Worm (Caenorhabditis elegans) whole organism, L1 larva: Measurements from ENCODE around the gene K08H2.3.

Experiments
- C04F5.9 ChIP-seq: sonication (generic microtip); optimal IDR thresholded peaks from 2 replicates; lab custom pipeline; 2016; ENCODE audit warnings: missing genetic modification characterization, missing compliant biosample characterization
- C16A3.4 ChIP-seq: fragments of 150-350 bp; optimal IDR thresholded peaks from 2 replicates; lab custom pipeline; 2014; ENCODE audit warnings: missing biosample characterization, missing genetic modification characterization
- Y116A8C.19 ChIP-seq: sonication (generic microtip); optimal IDR thresholded peaks from 2 replicates; lab custom pipeline; 2016; ENCODE audit warnings: missing compliant biosample characterization, missing genetic modification characterization, borderline replicate concordance
- aly-2 ChIP-seq: fragments of 150-350 bp; optimal IDR thresholded peaks from 2 replicates; lab custom pipeline; 2014; ENCODE audit warnings: missing biosample characterization, missing genetic modification characterization
- ama-1 ChIP-seq: fragments of 150-350 bp; optimal IDR thresholded peaks from 2 replicates; lab custom pipeline; 2014
- blmp-1 ChIP-seq: fragments of 150-350 bp; optimal IDR thresholded peaks from 2 replicates; lab custom pipeline; 2014; ENCODE audit warnings: missing biosample characterization, missing genetic modification characterization
- ceh-8 ChIP-seq: fragments of 200-800 bp; sonication (Bioruptor generic); optimal IDR thresholded peaks from 2 replicates; lab custom pipeline; 2018; ENCODE audit warnings: mild to moderate bottlenecking, missing genetic modification characterization, moderate library complexity, missing compliant biosample characterization
- ceh-82 ChIP-seq, 3 experiments: fragments of 150-350 bp in 1 of 3; sonication (generic microtip) in 2 of 3; optimal IDR thresholded peaks; 2 replicates each; lab custom pipeline; 2014 to 2017; ENCODE audit warnings: missing biosample characterization in 3 of 3, missing genetic modification characterization in 3 of 3
- ceh-90 ChIP-seq: sonication (generic microtip); optimal IDR thresholded peaks from 2 replicates; lab custom pipeline; 2016; ENCODE audit warnings: missing genetic modification characterization, missing compliant biosample characterization
- dsc-1 ChIP-seq: sonication (generic microtip); optimal IDR thresholded peaks from 2 replicates; lab custom pipeline; 2016; ENCODE audit warnings: mild to moderate bottlenecking, missing genetic modification characterization, missing compliant biosample characterization
- efl-1 ChIP-seq, 4 experiments: fragments of 150-350 bp; optimal IDR thresholded peaks in 3 of 4; peaks in 1 of 4; 1 replicate in 1 of 4; 2 replicates in 3 of 4; lab custom pipeline; 2014; ENCODE audit warnings: missing biosample characterization in 2 of 4, missing genetic modification characterization in 2 of 4, missing genetic modification reagents in 2 of 4
- efl-3 ChIP-seq: fragments of 200-800 bp; sonication (Bioruptor generic); optimal IDR thresholded peaks from 2 replicates; lab custom pipeline; 2018; ENCODE audit warnings: mild to moderate bottlenecking, missing genetic modification characterization, missing compliant biosample characterization
- egl-27 ChIP-seq, 2 experiments: fragments of 150-350 bp in 1 of 2; sonication (generic microtip); optimal IDR thresholded peaks; 3 replicates each; lab custom pipeline; 2017 to 2018; ENCODE audit warnings: missing biosample characterization in 2 of 2, missing genetic modification characterization in 2 of 2, missing genetic modification reagents in 2 of 2
- elt-3 ChIP-seq, 6 experiments: fragments of 150-350 bp in 1 of 6; sonication (generic microtip); optimal IDR thresholded peaks; 2 replicates each; lab custom pipeline; 2017 to 2018; ENCODE audit warnings: missing biosample characterization in 6 of 6, missing genetic modification characterization in 6 of 6, inconsistent platforms in 1 of 6
- ets-5 ChIP-seq: fragments of 200-800 bp; sonication (Bioruptor generic); IDR thresholded peaks from 2 replicates; pipeline ENCODE4 v1.3.6; 2022; ENCODE audit warnings: missing genetic modification characterization, missing compliant biosample characterization
- fkh-4 ChIP-seq: sonication (generic microtip); optimal IDR thresholded peaks from 2 replicates; lab custom pipeline; 2016; ENCODE audit warnings: missing compliant biosample characterization, missing genetic modification characterization, borderline replicate concordance
- fos-1 ChIP-seq: fragments of 150-350 bp; optimal IDR thresholded peaks from 2 replicates; lab custom pipeline; 2014; ENCODE audit warnings: missing biosample characterization, missing genetic modification characterization
- hlh-17 ChIP-seq: fragments of 200-800 bp; sonication (Bioruptor generic); optimal IDR thresholded peaks from 2 replicates; lab custom pipeline; 2018; ENCODE audit warnings: missing genetic modification characterization, mild to moderate bottlenecking, missing compliant biosample characterization, moderate library complexity, borderline replicate concordance
- irx-1 ChIP-seq: sonication (generic microtip); optimal IDR thresholded peaks from 2 replicates; lab custom pipeline; 2016; ENCODE audit warnings: missing genetic modification characterization, missing compliant biosample characterization
- isw-1 ChIP-seq: fragments of 200-800 bp; sonication (Bioruptor generic); IDR thresholded peaks from 2 replicates; pipeline ENCODE4 v1.3.6; 2022; ENCODE audit warnings: missing genetic modification characterization, missing compliant biosample characterization
- lir-3 ChIP-seq: sonication (generic microtip); optimal IDR thresholded peaks from 2 replicates; lab custom pipeline; 2016; ENCODE audit warnings: mild to moderate bottlenecking, missing genetic modification characterization, moderate library complexity, missing compliant biosample characterization; ENCODE audit not compliant: poor library complexity
- lsy-2 ChIP-seq, 2 experiments: fragments of 150-350 bp; optimal IDR thresholded peaks; 2 replicates each; lab custom pipeline; 2014; ENCODE audit warnings: missing biosample characterization in 2 of 2, missing genetic modification characterization in 2 of 2
- nhr-11 ChIP-seq: fragments of 150-350 bp; optimal IDR thresholded peaks from 2 replicates; lab custom pipeline; 2014; ENCODE audit warnings: missing biosample characterization, missing genetic modification characterization
- nhr-20 ChIP-seq: sonication (generic microtip); optimal IDR thresholded peaks from 2 replicates; lab custom pipeline; 2016; ENCODE audit warnings: mild to moderate bottlenecking, missing genetic modification characterization, missing compliant biosample characterization
- nhr-237 ChIP-seq: fragments of 150-350 bp; optimal IDR thresholded peaks from 2 replicates; lab custom pipeline; 2014; ENCODE audit warnings: missing biosample characterization, missing genetic modification characterization
- nhr-47 ChIP-seq: sonication (generic microtip); optimal IDR thresholded peaks from 2 replicates; lab custom pipeline; 2016; ENCODE audit warnings: mild to moderate bottlenecking, missing genetic modification characterization, moderate library complexity, missing compliant biosample characterization
- nhr-77 ChIP-seq: fragments of 150-350 bp; optimal IDR thresholded peaks from 2 replicates; lab custom pipeline; 2014; ENCODE audit warnings: missing biosample characterization, missing genetic modification characterization
- nhr-85 ChIP-seq: sonication (generic microtip); peaks from one replicate; lab custom pipeline; 2016; ENCODE audit warnings: missing genetic modification characterization, inconsistent platforms, missing compliant biosample characterization
- nhr-90 ChIP-seq: sonication (generic microtip); optimal IDR thresholded peaks from 2 replicates; lab custom pipeline; 2016; ENCODE audit warnings: mild to moderate bottlenecking, missing genetic modification characterization, missing compliant biosample characterization; ENCODE audit not compliant: poor library complexity
- pax-3 ChIP-seq: fragments of 200-800 bp; sonication (Bioruptor generic); optimal IDR thresholded peaks from 2 replicates; lab custom pipeline; 2018; ENCODE audit warnings: mild to moderate bottlenecking, missing genetic modification characterization, moderate library complexity, missing compliant biosample characterization
- pqm-1 ChIP-seq: sonication (generic microtip); optimal IDR thresholded peaks from 3 replicates; lab custom pipeline; 2017; ENCODE audit warnings: missing biosample characterization, missing genetic modification characterization
- snpc-4 ChIP-seq: fragments of 150-350 bp; optimal IDR thresholded peaks from 2 replicates; lab custom pipeline; 2014; ENCODE audit warnings: missing biosample characterization, missing genetic modification characterization
- snu-23 ChIP-seq: sonication (generic microtip); optimal IDR thresholded peaks from 2 replicates; lab custom pipeline; 2016; ENCODE audit warnings: missing genetic modification characterization, missing compliant biosample characterization
- sup-37 ChIP-seq: fragments of 200-800 bp; sonication (Bioruptor generic); optimal IDR thresholded peaks from 2 replicates; lab custom pipeline; 2018; ENCODE audit warnings: mild to moderate bottlenecking, missing genetic modification characterization, missing compliant biosample characterization
- swsn-7 ChIP-seq: sonication (generic microtip); optimal IDR thresholded peaks from 2 replicates; lab custom pipeline; 2016; ENCODE audit warnings: missing genetic modification characterization, missing compliant biosample characterization
- tbx-2 ChIP-seq: sonication (generic microtip); optimal IDR thresholded peaks from 2 replicates; lab custom pipeline; 2016; ENCODE audit warnings: missing genetic modification characterization, missing compliant biosample characterization
- unc-30 ChIP-seq: sonication (generic microtip); optimal IDR thresholded peaks from 2 replicates; lab custom pipeline; 2017; ENCODE audit warnings: missing biosample characterization, missing genetic modification characterization
- vab-15 ChIP-seq: sonication (generic microtip); optimal IDR thresholded peaks from 2 replicates; lab custom pipeline; 2017; ENCODE audit warnings: missing genotype, mild to moderate bottlenecking, missing genetic modification characterization, missing compliant biosample characterization
- xbp-1 ChIP-seq: sonication (generic microtip); optimal IDR thresholded peaks from 2 replicates; lab custom pipeline; 2016; ENCODE audit warnings: missing genetic modification characterization, missing compliant biosample characterization
- zag-1 ChIP-seq: fragments of 150-350 bp; optimal IDR thresholded peaks from 2 replicates; lab custom pipeline; 2014; ENCODE audit warnings: missing biosample characterization, missing genetic modification characterization
- ztf-11 ChIP-seq, 2 experiments: sonication (generic microtip); optimal IDR thresholded peaks; 2 replicates each; lab custom pipeline; 2016 to 2017; ENCODE audit warnings: missing genetic modification characterization in 2 of 2, missing biosample characterization in 1 of 2, missing compliant biosample characterization in 1 of 2
- ztf-4 ChIP-seq: fragments of 150-350 bp; optimal IDR thresholded peaks from 2 replicates; lab custom pipeline; 2014; ENCODE audit warnings: missing biosample characterization, missing genetic modification characterization

K08H2.3 gene

DNA sequence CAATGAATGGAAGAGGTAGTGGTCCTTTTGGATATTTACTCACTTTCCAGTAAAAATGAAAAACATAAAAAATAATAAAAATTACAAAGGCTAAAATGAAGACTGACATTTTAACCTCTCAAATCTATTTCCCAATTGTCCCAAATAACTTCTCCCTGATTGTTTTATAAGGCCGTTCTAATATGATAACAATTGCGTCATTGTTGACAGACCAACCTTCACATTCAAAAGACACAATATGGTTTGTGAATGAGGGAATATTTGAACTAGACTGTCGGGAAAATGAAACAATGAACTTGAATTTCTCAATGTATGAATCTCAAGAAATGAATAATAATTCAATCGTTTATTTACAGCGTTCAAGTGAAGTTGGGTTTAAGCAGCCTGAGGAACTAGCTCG lies 30.0 kb downstream of the K08H2.3 start, which contains the start of gene cyp-14A1:
TSS of gene cyp-14A1 (minus strand) at position 126 of the 400 bp plus-strand sequence.
- TF ChIP-seq hlh-17 (no peak), fkh-4 (tag; lab: Kevin White, UChicago) (no peak), elt-3 (tag; optimal IDR thresholded peaks at IDR 0.05; lab: Kevin White, UChicago) (peak in 3 of 6 experiments; percentile 35 to 56 (median 48)), ztf-4 (tag; lab: Kevin White, UChicago) (no peak), Y116A8C.19 (tag; lab: Kevin White, UChicago) (no peak), pqm-1 (tag; lab: Kevin White, UChicago) (no peak), nhr-20 (tag; lab: Kevin White, UChicago) (peak; percentile 43), nhr-90 (no peak), efl-3 (GFP tag; lab: Kevin White, UChicago) (no peak), aly-2 (tag; lab: Kevin White, UChicago) (no peak), pax-3 (no peak), ceh-82 (tag; optimal IDR thresholded peaks at IDR 0.05; lab: Kevin White, UChicago) (no peak), ztf-11 (tag; optimal IDR thresholded peaks at IDR 0.05; lab: Kevin White, UChicago) (no peak), lir-3 (no peak), egl-27 (tag; optimal IDR thresholded peaks at IDR 0.05; lab: Kevin White, UChicago) (no peak), nhr-85 (tag; lab: Kevin White, UChicago) (peak; percentile 45)

DNA sequence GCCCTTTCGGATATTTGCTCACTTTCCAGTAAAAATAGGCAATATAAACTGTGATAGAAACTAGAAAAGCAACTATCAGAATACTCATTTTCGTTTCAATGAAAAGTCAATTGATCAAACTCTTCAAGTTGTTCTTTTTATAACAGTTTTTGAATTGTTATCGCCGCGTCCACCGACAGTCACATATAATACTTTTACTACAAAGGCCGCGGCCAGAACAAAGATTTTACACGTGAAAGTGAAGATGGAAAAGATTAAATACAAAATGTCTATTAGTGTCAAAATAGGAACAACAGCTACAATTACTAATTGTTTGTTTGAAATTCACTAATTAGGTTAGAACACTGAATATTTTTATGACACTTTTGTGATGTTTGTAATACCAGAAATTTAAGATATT lies 32.4 kb downstream of the K08H2.3 start, which contains the start of gene cyp-14A2:
TSS of gene cyp-14A2 (minus strand) at position 101 of the 400 bp plus-strand sequence.
- TF ChIP-seq nhr-77 (tag; lab: Kevin White, UChicago) (no peak), blmp-1 (tag; lab: Kevin White, UChicago) (peak; percentile 31)

DNA sequence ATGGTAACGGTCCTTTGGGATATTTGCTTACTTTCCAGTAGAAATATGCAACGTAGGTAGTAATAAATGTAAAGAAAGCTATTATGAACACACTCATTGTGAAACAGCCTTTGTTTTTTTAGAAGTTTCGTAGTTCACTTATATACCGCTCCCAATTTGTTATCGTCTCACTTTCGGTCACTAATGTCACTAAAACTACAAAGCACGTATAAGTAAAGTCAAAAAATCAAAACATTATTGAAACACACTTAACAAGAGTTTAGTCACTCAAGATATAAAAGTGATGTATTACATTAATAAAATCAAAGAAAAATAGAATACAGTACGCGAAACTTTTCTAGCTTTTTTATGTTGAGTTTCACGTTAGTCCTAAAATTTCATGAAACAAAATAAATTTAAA lies 36.9 kb downstream of the K08H2.3 start, which contains the start of gene cyp-14A3:
TSS of gene cyp-14A3 (minus strand) at position 101 of the 400 bp plus-strand sequence.
- TF ChIP-seq ceh-8 (GFP tag; lab: Kevin White, UChicago) = no peak
- no peak for TF ChIP-seq lsy-2 (tag; optimal IDR thresholded peaks at IDR 0.05; lab: Kevin White, UChicago)
- TF ChIP-seq snpc-4 = no peak
- no peak for TF ChIP-seq snu-23
- no peak for TF ChIP-seq dsc-1
- no peak for TF ChIP-seq ets-5
- TF ChIP-seq irx-1 = no peak
- no peak for TF ChIP-seq zag-1 (tag; lab: Kevin White, UChicago)
- no peak for TF ChIP-seq C04F5.9 (tag; lab: Kevin White, UChicago)

DNA sequence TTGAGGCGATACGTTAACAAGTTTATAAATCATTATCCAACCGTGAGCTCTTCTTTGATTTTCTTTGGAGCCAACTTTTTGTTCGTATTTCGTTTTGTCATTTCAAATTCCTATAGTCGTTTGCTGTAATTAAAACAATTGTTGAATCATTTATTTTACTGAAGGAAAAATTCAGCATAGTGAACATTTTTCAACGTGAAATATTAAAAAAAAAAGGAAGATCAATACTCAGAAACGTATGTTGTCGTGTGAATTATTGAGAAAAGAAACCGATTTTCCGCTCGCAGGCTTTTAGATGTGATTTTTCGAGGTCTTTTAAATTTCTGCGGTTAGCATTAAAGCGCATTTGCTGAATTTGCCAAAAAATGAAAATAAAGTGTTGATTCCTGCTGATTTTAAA lies 41.7 kb downstream of the K08H2.3 start, which contains the start of gene phf-33:
TSS of gene phf-33 (minus strand) at position 101 of the 400 bp plus-strand sequence.
- TF ChIP-seq ama-1 (lab: Kevin White, UChicago) = no peak
- no peak for TF ChIP-seq Y116A8C.19 (tag; lab: Kevin White, UChicago)
- no peak for TF ChIP-seq vab-15 (tag; lab: Kevin White, UChicago)
- TF ChIP-seq lir-3 = no peak
- no peak for TF ChIP-seq sup-37 (GFP tag; lab: Kevin White, UChicago)
- no peak for TF ChIP-seq snpc-4
- no peak for TF ChIP-seq efl-3 (GFP tag; lab: Kevin White, UChicago)
- TF ChIP-seq nhr-237 (tag; lab: Kevin White, UChicago) = no peak
- TF ChIP-seq tbx-2 (tag; lab: Kevin White, UChicago) = no peak
- TF ChIP-seq ceh-90 (tag; lab: Kevin White, UChicago) = no peak
- TF ChIP-seq fos-1 (tag; lab: Kevin White, UChicago) = no peak
- TF ChIP-seq swsn-7 (tag; lab: Kevin White, UChicago) = no peak
- TF ChIP-seq nhr-11 (tag; lab: Kevin White, UChicago) = no peak
- TF ChIP-seq nhr-47 (tag; lab: Kevin White, UChicago) = no peak
- no peak for TF ChIP-seq isw-1 (GFP tag; lab: Robert Waterston, UW)
- TF ChIP-seq efl-1 (optimal IDR thresholded peaks at IDR 0.05; lab: Kevin White, UChicago) = no peak
- TF ChIP-seq efl-1 (GFP tag; optimal IDR thresholded peaks at IDR 0.05 in 1 of 2; lab: Kevin White, UChicago) = no peak
- no peak for TF ChIP-seq C16A3.4
- TF ChIP-seq snu-23 = no peak
- no peak for TF ChIP-seq xbp-1 (tag; lab: Kevin White, UChicago)
- TF ChIP-seq unc-30 = no peak
